Fruit fly (Drosophila melanogaster) whole organism, embryonic: Measurements from ENCODE around the gene Shawn.

Experiments used
- Ada2b ChIP-seq: fragments of 200-800 bp; sonication (Bioruptor generic); IDR thresholded peaks from 2 replicates; pipeline ENCODE4 v1.3.6; 2022; ENCODE audit warnings: missing biosample characterization, missing genetic modification characterization
- BEAF-32 ChIP-seq: fragments of 200-800 bp; sonication (Bioruptor generic); optimal IDR thresholded peaks from 3 replicates; lab custom pipeline; 2017; ENCODE audit warnings: missing biosample characterization, missing genetic modification characterization, mild to moderate bottlenecking, moderate library complexity, missing genetic modification reagents
- Bgb ChIP-seq: fragments of 200-800 bp; sonication (Bioruptor generic); IDR thresholded peaks from 2 replicates; pipeline ENCODE4 v1.3.6; 2022; ENCODE audit warnings: missing biosample characterization, missing genetic modification characterization; ENCODE audit not compliant: partially characterized antibody
- CG11398 ChIP-seq: fragments of 200-800 bp; sonication (Bioruptor generic); optimal IDR thresholded peaks from 2 replicates; lab custom pipeline; 2016; ENCODE audit warnings: missing biosample characterization, missing genetic modification characterization
- CG11696 ChIP-seq: fragments of 200-800 bp; sonication (Bioruptor generic); IDR thresholded peaks from 2 replicates; pipeline ENCODE4 v1.3.6; 2022; ENCODE audit warnings: missing biosample characterization, missing genetic modification characterization
- CG13287 ChIP-seq: fragments of 200-800 bp; sonication (Bioruptor generic); IDR thresholded peaks from 2 replicates; pipeline ENCODE4 v1.3.6; 2022; ENCODE audit warnings: missing biosample characterization, missing genetic modification characterization; ENCODE audit not compliant: partially characterized antibody
- CG15073 ChIP-seq: fragments of 200-800 bp; sonication (Bioruptor generic); optimal IDR thresholded peaks from 2 replicates; lab custom pipeline; 2016; ENCODE audit warnings: missing biosample characterization, missing genetic modification characterization
- CG2116 ChIP-seq: fragments of 200-800 bp; sonication (Bioruptor generic); optimal IDR thresholded peaks from 3 replicates; lab custom pipeline; 2018; ENCODE audit warnings: missing biosample characterization, mild to moderate bottlenecking, missing genetic modification characterization
- CG2199 ChIP-seq: fragments of 200-800 bp; sonication (Bioruptor generic); IDR thresholded peaks from 3 replicates; pipeline ENCODE4 v1.3.6; 2022; ENCODE audit warnings: missing biosample characterization, missing genetic modification characterization
- CG32772 ChIP-seq: fragments of 200-800 bp; sonication (Bioruptor generic); IDR thresholded peaks from 2 replicates; pipeline ENCODE4 v1.3.6; 2022; ENCODE audit warnings: missing biosample characterization, missing genetic modification characterization
- CG34224 ChIP-seq: fragments of 200-800 bp; sonication (Bioruptor generic); IDR thresholded peaks from 3 replicates; pipeline ENCODE4 v1.3.6; 2022; ENCODE audit warnings: missing biosample characterization, missing genetic modification characterization; ENCODE audit not compliant: partially characterized antibody
- CG4360 ChIP-seq: fragments of 200-800 bp; sonication (Bioruptor generic); IDR thresholded peaks from 2 replicates; pipeline ENCODE4 v1.3.6; 2022; ENCODE audit warnings: missing biosample characterization, missing genetic modification characterization
- CG6791 ChIP-seq: fragments of 200-800 bp; sonication (Bioruptor generic); IDR thresholded peaks from 3 replicates; pipeline ENCODE4 v1.3.6; 2022; ENCODE audit warnings: missing biosample characterization, missing genetic modification characterization; ENCODE audit not compliant: partially characterized antibody
- CG6813 ChIP-seq: fragments of 200-800 bp; sonication (Bioruptor generic); optimal IDR thresholded peaks from 2 replicates; lab custom pipeline; 2017; ENCODE audit warnings: missing biosample characterization, missing genetic modification characterization, mild to moderate bottlenecking, moderate library complexity, missing genetic modification reagents
- CG7963 ChIP-seq: fragments of 200-800 bp; sonication (Bioruptor generic); IDR thresholded peaks from 3 replicates; pipeline ENCODE4 v1.3.6; 2022; ENCODE audit warnings: missing biosample characterization, missing genetic modification characterization; ENCODE audit not compliant: partially characterized antibody
- CG8281 ChIP-seq: fragments of 200-800 bp; sonication (Bioruptor generic); optimal IDR thresholded peaks from 2 replicates; lab custom pipeline; 2018; ENCODE audit warnings: missing biosample characterization, mild to moderate bottlenecking, missing genetic modification characterization, moderate library complexity
- Dll ChIP-seq: fragments of 200-800 bp; sonication (Bioruptor generic); IDR thresholded peaks from 4 replicates; pipeline ENCODE4 v1.3.6; 2022; ENCODE audit warnings: missing biosample characterization, missing genetic modification characterization; ENCODE audit not compliant: partially characterized antibody
- Doc2 ChIP-seq: fragments of 200-800 bp; sonication (Bioruptor generic); IDR thresholded peaks from 2 replicates; pipeline ENCODE4 v1.3.6; 2022; ENCODE audit warnings: missing biosample characterization, missing genetic modification characterization
- Dref ChIP-seq: fragments of 200-800 bp; sonication (Bioruptor generic); IDR thresholded peaks from 2 replicates; pipeline ENCODE4 v1.3.6; 2022; ENCODE audit warnings: missing biosample characterization, missing genetic modification characterization
- MBD-R2 ChIP-seq: fragments of 200-800 bp; sonication (Bioruptor generic); IDR thresholded peaks from 2 replicates; pipeline ENCODE4 v1.3.6; 2022; ENCODE audit warnings: missing biosample characterization, missing genetic modification characterization
- MESR4 ChIP-seq: fragments of 200-800 bp; sonication (Bioruptor generic); optimal IDR thresholded peaks from 2 replicates; lab custom pipeline; 2018; ENCODE audit warnings: missing biosample characterization, mild to moderate bottlenecking, missing genetic modification characterization, moderate library complexity
- NC2β ChIP-seq: fragments of 200-800 bp; sonication (Bioruptor generic); optimal IDR thresholded peaks from 2 replicates; lab custom pipeline; 2016; ENCODE audit warnings: missing biosample characterization, missing genetic modification characterization
- Nf-YB ChIP-seq: fragments of 200-800 bp; sonication (Bioruptor generic); optimal IDR thresholded peaks from 3 replicates; lab custom pipeline; 2019; ENCODE audit warnings: missing biosample characterization, mild to moderate bottlenecking, missing genetic modification characterization, moderate library complexity
- Oaz ChIP-seq: fragments of 200-800 bp; sonication (Bioruptor generic); IDR thresholded peaks from 2 replicates; pipeline ENCODE4 v1.3.6; 2022; ENCODE audit warnings: missing biosample characterization, missing genetic modification characterization
- Opbp ChIP-seq: fragments of 200-800 bp; sonication (Bioruptor generic); IDR thresholded peaks from 3 replicates; pipeline ENCODE4 v1.3.6; 2022; ENCODE audit warnings: missing biosample characterization, missing genetic modification characterization; ENCODE audit not compliant: partially characterized antibody
- Pdp1 ChIP-seq, 2 experiments: fragments of 200-800 bp; sonication (Bioruptor generic); optimal IDR thresholded peaks; 3 replicates each; lab custom pipeline; 2016; ENCODE audit warnings: missing biosample characterization in 2 of 2, missing genetic modification characterization in 2 of 2, mild to moderate bottlenecking in 1 of 2, moderate library complexity in 1 of 2
- Sry-β ChIP-seq: fragments of 200-800 bp; sonication (Bioruptor generic); optimal IDR thresholded peaks from 2 replicates; lab custom pipeline; 2018; ENCODE audit warnings: missing biosample characterization, mild to moderate bottlenecking, missing genetic modification characterization, moderate library complexity
- Sry-δ ChIP-seq: fragments of 200-800 bp; sonication (Bioruptor generic); optimal IDR thresholded peaks from 2 replicates; lab custom pipeline; 2016; ENCODE audit warnings: missing biosample characterization, missing genetic modification characterization
- Ssrp ChIP-seq: fragments of 200-800 bp; sonication (Bioruptor generic); optimal IDR thresholded peaks from 2 replicates; lab custom pipeline; 2018; ENCODE audit warnings: missing biosample characterization, mild to moderate bottlenecking, missing genetic modification characterization, moderate library complexity
- Stat92E ChIP-seq, 3 experiments: fragments of >200 bp in 2 of 3; fragments of 200-800 bp in 1 of 3; sonication (Bioruptor generic) in 1 of 3; optimal IDR thresholded peaks; 2 replicates each; lab custom pipeline; 2017 to 2019; ENCODE audit warnings: missing biosample characterization in 3 of 3, missing genetic modification characterization in 3 of 3, mild to moderate bottlenecking in 1 of 3, moderate library complexity in 1 of 3
- ato ChIP-seq: fragments of 200-800 bp; sonication (Bioruptor generic); IDR thresholded peaks from 2 replicates; pipeline ENCODE4 v1.3.6; 2022; ENCODE audit warnings: missing biosample characterization, missing genetic modification characterization; ENCODE audit not compliant: partially characterized antibody
- bbx ChIP-seq: fragments of 200-800 bp; sonication (Bioruptor generic); IDR thresholded peaks from 2 replicates; pipeline ENCODE4 v1.3.6; 2022; ENCODE audit warnings: missing biosample characterization, missing genetic modification characterization; ENCODE audit not compliant: partially characterized antibody
- crp ChIP-seq, 2 experiments: fragments of 200-800 bp; sonication (Bioruptor generic); optimal IDR thresholded peaks; 2 replicates in 1 of 2; 3 replicates in 1 of 2; lab custom pipeline; 2017; ENCODE audit warnings: missing biosample characterization in 2 of 2, missing genetic modification characterization in 2 of 2, mild to moderate bottlenecking in 1 of 2, moderate library complexity in 1 of 2
- ewg ChIP-seq: fragments of 200-800 bp; sonication (Bioruptor generic); optimal IDR thresholded peaks from 3 replicates; lab custom pipeline; 2017; ENCODE audit warnings: mild to moderate bottlenecking, missing biosample characterization, missing genetic modification reagents, missing genetic modification characterization
- fd3F ChIP-seq: fragments of 200-800 bp; sonication (Bioruptor generic); optimal IDR thresholded peaks from 2 replicates; lab custom pipeline; 2018; ENCODE audit warnings: missing biosample characterization, mild to moderate bottlenecking, missing genetic modification characterization, moderate library complexity
- gfzf ChIP-seq: fragments of 200-800 bp; sonication (Bioruptor generic); optimal IDR thresholded peaks from 2 replicates; lab custom pipeline; 2016; ENCODE audit warnings: missing biosample characterization, mild to moderate bottlenecking, missing genetic modification characterization, moderate library complexity
- hb ChIP-seq: fragments of 200-800 bp; sonication (Bioruptor generic); IDR thresholded peaks from 3 replicates; pipeline ENCODE4 v1.3.6; 2022; ENCODE audit warnings: missing biosample characterization, missing genetic modification characterization; ENCODE audit not compliant: partially characterized antibody
- lilli ChIP-seq: fragments of 200-800 bp; sonication (Bioruptor generic); optimal IDR thresholded peaks from 3 replicates; lab custom pipeline; 2016; ENCODE audit warnings: missing biosample characterization, missing genetic modification characterization
- lmd ChIP-seq: fragments of 200-800 bp; sonication (Bioruptor generic); IDR thresholded peaks from 2 replicates; pipeline ENCODE4 v1.3.6; 2022; ENCODE audit warnings: missing biosample characterization, missing genetic modification characterization
- nerfin-2 ChIP-seq: fragments of 200-800 bp; sonication (Bioruptor generic); IDR thresholded peaks from 2 replicates; pipeline ENCODE4 v1.3.6; 2022; ENCODE audit warnings: missing biosample characterization, missing genetic modification characterization; ENCODE audit not compliant: partially characterized antibody
- pzg ChIP-seq: fragments of 200-800 bp; sonication (Bioruptor generic); optimal IDR thresholded peaks from 3 replicates; lab custom pipeline; 2018; ENCODE audit warnings: missing biosample characterization, mild to moderate bottlenecking, missing genetic modification characterization, moderate library complexity
- shn ChIP-seq: fragments of 200-800 bp; sonication (Bioruptor generic); optimal IDR thresholded peaks from 3 replicates; lab custom pipeline; 2016; ENCODE audit warnings: missing biosample characterization, missing genetic modification characterization
- sima ChIP-seq: fragments of 200-800 bp; sonication (Bioruptor generic); optimal IDR thresholded peaks from 2 replicates; lab custom pipeline; 2016; ENCODE audit warnings: missing biosample characterization, missing genetic modification characterization
- so ChIP-seq: fragments of 200-800 bp; sonication (Bioruptor generic); IDR thresholded peaks from 3 replicates; pipeline ENCODE4 v1.3.6; 2022; ENCODE audit warnings: missing biosample characterization, missing genetic modification characterization
- unc-4 ChIP-seq: fragments of 200-800 bp; sonication (Bioruptor generic); IDR thresholded peaks from 2 replicates; pipeline ENCODE4 v1.3.6; 2022; ENCODE audit warnings: missing biosample characterization, missing genetic modification characterization; ENCODE audit not compliant: partially characterized antibody
- zf30C ChIP-seq: fragments of 200-800 bp; sonication (Bioruptor generic); optimal IDR thresholded peaks from 3 replicates; lab custom pipeline; 2018; ENCODE audit warnings: missing biosample characterization, mild to moderate bottlenecking, missing genetic modification characterization
- zfh2 ChIP-seq: fragments of 200-800 bp; sonication (Bioruptor generic); optimal IDR thresholded peaks from 2 replicates; lab custom pipeline; 2016; ENCODE audit warnings: missing biosample characterization, missing genetic modification characterization

Shawn gene

dm6 chrX:19618183-19618740 lies 6.9 kb downstream of the Shawn start, which contains the start of the genes Pstk and Tim9b (continued):
- no peak for TF ChIP-seq Nf-YB (GFP tag; lab: Kevin White, UChicago)
- peak; percentile 54 for TF ChIP-seq MBD-R2 (GFP tag; lab: Robert Waterston, UW)
- TF ChIP-seq CG2199 = no peak
- TF ChIP-seq sima (GFP tag; lab: Kevin White, UChicago) = no peak
- no peak for TF ChIP-seq fd3F (GFP tag; lab: Kevin White, UChicago)
- TF ChIP-seq BEAF-32 (GFP tag; lab: Kevin White, UChicago) = peak; percentile 55
- no peak for TF ChIP-seq CG32772 (GFP tag; lab: Robert Waterston, UW)
- no peak for TF ChIP-seq CG8281 (tag; lab: Kevin White, UChicago)
- peak; percentile 29; the same call in 1 of the 2 replicates for TF ChIP-seq nerfin-2
- no peak for TF ChIP-seq Stat92E (GFP tag; optimal IDR thresholded peaks at IDR 0.05; lab: Kevin White, UChicago)
- TF ChIP-seq unc-4 = peak; percentile 46; the same call in 1 of the 2 replicates
- peak; percentile 67 for TF ChIP-seq CG13287
- TF ChIP-seq Doc2 (GFP tag; lab: Robert Waterston, UW) = no peak
- TF ChIP-seq Ssrp (tag; lab: Kevin White, UChicago) = no peak
- peak; percentile 58; the same call in 2 of the 3 replicates for TF ChIP-seq hb (GFP tag; lab: Robert Waterston, UW)
- TF ChIP-seq gfzf (GFP tag; lab: Kevin White, UChicago) = no peak
- no peak for TF ChIP-seq Ada2b (GFP tag; lab: Robert Waterston, UW)
- TF ChIP-seq Pdp1 (GFP tag; optimal IDR thresholded peaks at IDR 0.05; lab: Kevin White, UChicago) = peak in 1 of 2 experiments; percentile 93
- TF ChIP-seq pzg = peak; percentile 38
- TF ChIP-seq Sry-δ = peak; percentile 21
- TF ChIP-seq Dll (GFP tag; lab: Robert Waterston, UW) = peak; percentile 49; the same call in 3 of the 4 replicates
- no peak for TF ChIP-seq Oaz (GFP tag; lab: Robert Waterston, UW)
- TF ChIP-seq CG15073 = no peak
- TF ChIP-seq CG11696 (GFP tag; lab: Robert Waterston, UW) = no peak
- TF ChIP-seq CG7963 (GFP tag; lab: Robert Waterston, UW) = peak; percentile 69
- peak; percentile 46 for TF ChIP-seq MESR4
- no peak for TF ChIP-seq ewg (GFP tag; lab: Kevin White, UChicago)
- no peak for TF ChIP-seq CG11398 (GFP tag; lab: Kevin White, UChicago)
- peak; percentile 59; the same call in 2 of the 3 replicates for TF ChIP-seq Opbp (GFP tag; lab: Robert Waterston, UW)
- TF ChIP-seq CG34224 (GFP tag; lab: Robert Waterston, UW) = peak; percentile 62
- TF ChIP-seq ato (GFP tag; lab: Robert Waterston, UW) = peak; percentile 21; the same call in 1 of the 2 replicates
- no peak for TF ChIP-seq CG6813 (GFP tag; lab: Kevin White, UChicago)
- TF ChIP-seq CG4360 (GFP tag; lab: Robert Waterston, UW) = no peak
- peak; percentile 77 for TF ChIP-seq CG6791 (GFP tag; lab: Robert Waterston, UW)
- TF ChIP-seq Bgb (GFP tag; lab: Robert Waterston, UW) = peak; percentile 47
- TF ChIP-seq Dref (GFP tag; lab: Robert Waterston, UW) = peak; percentile 71
- TF ChIP-seq NC2β = no peak
- TF ChIP-seq so (GFP tag; lab: Robert Waterston, UW) = no peak
- peak; percentile 73 for TF ChIP-seq bbx (GFP tag; lab: Robert Waterston, UW)
- no peak for TF ChIP-seq zf30C (GFP tag; lab: Kevin White, UChicago)
- no peak for TF ChIP-seq zfh2 (GFP tag; lab: Kevin White, UChicago)
- peak; percentile 89 for TF ChIP-seq CG2116 (GFP tag; lab: Kevin White, UChicago)
- TF ChIP-seq crp (GFP tag; optimal IDR thresholded peaks at IDR 0.05; lab: Kevin White, UChicago) = peak; percentile 17 to 85
- TF ChIP-seq lilli (GFP tag; lab: Kevin White, UChicago) = no peak
- no peak for TF ChIP-seq lmd (GFP tag; lab: Robert Waterston, UW)
- no peak for TF ChIP-seq shn (GFP tag; lab: Kevin White, UChicago)
- no peak for TF ChIP-seq Sry-β (GFP tag; lab: Kevin White, UChicago)
